Fruit fly (Drosophila melanogaster): ENCODE measurements around the gene CG12448.

The CG12448 gene

dm6 chr2L:15941141-15941540, at the start of gene CG12448:
Gene CG12448, plus strand, starts transcription at chr2L:15941441.
- TF ChIP-seq CG17801 (GFP tag; optimal IDR thresholded peaks at IDR 0.05; ENCODE audit: partially characterized antibody): no peak

- TF ChIP-seq CG17801 (GFP tag; optimal IDR thresholded peaks at IDR 0.05; ENCODE audit: partially characterized antibody): no peak
These were observed 47.5 kb upstream of the CG12448 start, which contains the start of gene Tep1 for dm6 chr2L:15893711-15894110. Gene Tep1, minus strand, starts transcription at chr2L:15893811.

- TF ChIP-seq CG17801 (GFP tag; optimal IDR thresholded peaks at IDR 0.05; ENCODE audit: partially characterized antibody): no peak
These were observed 46.1 kb upstream of the CG12448 start, which contains the start of gene CG31735 for dm6 chr2L:15895154-15895553. Gene CG31735, plus strand, starts transcription at chr2L:15895454.

- no peak for TF ChIP-seq CG17801 (GFP tag; optimal IDR thresholded peaks at IDR 0.05; ENCODE audit: partially characterized antibody)
These were observed 40.8 kb upstream of the CG12448 start, which contains the start of gene CG31823 for dm6 chr2L:15900424-15900823. Gene CG31823, minus strand, starts transcription at chr2L:15900524.

- TF ChIP-seq CG17801 (GFP tag; optimal IDR thresholded peaks at IDR 0.05; ENCODE audit: partially characterized antibody): no peak
These were observed 38.9 kb upstream of the CG12448 start, which contains the start of gene CG31821 for dm6 chr2L:15902310-15902709. Gene CG31821, minus strand, starts transcription at chr2L:15902410.

- TF ChIP-seq CG17801 (GFP tag; optimal IDR thresholded peaks at IDR 0.05; ENCODE audit: partially characterized antibody): no peak
These were observed 37.5 kb upstream of the CG12448 start for dm6 chr2L:15903725-15904124.

dm6 chr2L:15907358-15907757, 33.9 kb upstream of the CG12448 start:
- no peak for TF ChIP-seq CG17801 (GFP tag; optimal IDR thresholded peaks at IDR 0.05; ENCODE audit: partially characterized antibody)

dm6 chr2L:15908086-15908485, 33.2 kb upstream of the CG12448 start:
- TF ChIP-seq CG17801 (GFP tag; optimal IDR thresholded peaks at IDR 0.05; ENCODE audit: partially characterized antibody): no peak

dm6 chr2L:15908496-15909276, 32.6 kb upstream of the CG12448 start:
- TF ChIP-seq CG17801 (GFP tag; optimal IDR thresholded peaks at IDR 0.05; ENCODE audit: partially characterized antibody): peak; percentile 63

- TF ChIP-seq CG17801 (GFP tag; optimal IDR thresholded peaks at IDR 0.05; ENCODE audit: partially characterized antibody): no peak
These were observed 32.0 kb upstream of the CG12448 start for dm6 chr2L:15909277-15909674.

dm6 chr2L:15909826-15910225, 31.4 kb upstream of the CG12448 start:
- TF ChIP-seq CG17801 (GFP tag; optimal IDR thresholded peaks at IDR 0.05; ENCODE audit: partially characterized antibody): no peak

- peak; percentile 71 for TF ChIP-seq CG17801 (GFP tag; optimal IDR thresholded peaks at IDR 0.05; ENCODE audit: partially characterized antibody)
These were observed 30.2 kb upstream of the CG12448 start for dm6 chr2L:15910937-15911590.

- no peak for TF ChIP-seq CG17801 (GFP tag; optimal IDR thresholded peaks at IDR 0.05; ENCODE audit: partially characterized antibody)
These were observed 29.6 kb upstream of the CG12448 start for dm6 chr2L:15911591-15912007.

dm6 chr2L:15912008-15912900, 29.0 kb upstream of the CG12448 start:
- peak; percentile 92 for TF ChIP-seq CG17801 (GFP tag; optimal IDR thresholded peaks at IDR 0.05; ENCODE audit: partially characterized antibody)

All from ovary, adult (tissue).